Comparison of ENCODE assay signal across 4 worm cellular contexts in genomic region chrIII:1965580-1965979, ce11.
A peak's percentile ranks its signal among the peaks of the same experiment; 100 is the strongest.
TF ChIP-seq lines count a peak whose summit lies in the region.

No protein-coding gene starts in this region.

TF ChIP-seq in whole organism, L3 larva, 47 proteins besides CTCF, POLR2A, EP300 and RAD21:
- TF ChIP-seq ceh-28 (tag; optimal IDR thresholded peaks at IDR 0.05; lab: Kevin White, UChicago), result peak; percentile 76

TF ChIP-seq in whole organism, L4 larva, 104 proteins besides CTCF, POLR2A, EP300 and RAD21:
- TF ChIP-seq ceh-28 (tag; optimal IDR thresholded peaks at IDR 0.05; lab: Kevin White, UChicago), result peak; percentile 67

TF ChIP-seq in whole organism, late embryonic, 69 proteins besides CTCF, POLR2A, EP300 and RAD21:
- TF ChIP-seq ceh-48 (tag; optimal IDR thresholded peaks at IDR 0.05; lab: Kevin White, UChicago), result peak; percentile 44

TF ChIP-seq in whole organism, midembryonic, 9 proteins besides CTCF, POLR2A, EP300 and RAD21:
- peak; percentile 81 for TF ChIP-seq T22C8.4 (GFP tag; IDR thresholded peaks at IDR 0.05; lab: Robert Waterston, UW)
TF ChIP-seq in whole organism, midembryonic: peak in this region for 1; not testable (repeated sequence) for 8.
